Worm (Caenorhabditis elegans): Measurements from ENCODE around the gene ZK632.2.

DNA sequence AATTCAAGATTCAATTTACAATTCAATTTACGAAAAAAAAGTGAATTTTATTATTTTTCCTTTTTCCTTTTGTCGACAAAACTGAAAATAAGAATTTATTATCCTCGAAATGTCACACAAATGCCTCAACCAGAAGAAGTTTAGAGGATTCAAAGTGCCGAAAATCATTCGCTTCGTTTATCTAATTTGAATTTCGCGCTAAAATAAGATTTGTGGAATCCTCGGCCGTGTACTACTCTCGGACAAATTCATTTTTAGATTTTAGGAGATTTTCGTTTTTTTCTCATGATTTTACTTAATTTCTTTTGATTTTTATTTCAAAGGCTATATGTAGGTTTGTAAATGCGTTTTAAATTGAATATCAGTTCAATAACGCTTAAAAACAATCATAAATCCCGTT, 49.7 kb downstream of the ZK632.2 start:
- TF ChIP-seq elt-1 (tag; optimal IDR thresholded peaks at IDR 0.05; ENCODE audit: borderline replicate concordance, insufficient read depth) = no peak
- TF ChIP-seq elt-3 (tag; optimal IDR thresholded peaks at IDR 0.05) = no peak
- no peak for TF ChIP-seq nhr-12 (tag; optimal IDR thresholded peaks at IDR 0.05)
- no peak for TF ChIP-seq sem-2 (GFP tag; optimal IDR thresholded peaks at IDR 0.05)
- TF ChIP-seq bed-3 (GFP tag; optimal IDR thresholded peaks at IDR 0.05) = no peak
- no peak for TF ChIP-seq ztf-11 (tag; optimal IDR thresholded peaks at IDR 0.05)
- no peak for TF ChIP-seq unc-62 (GFP tag; optimal IDR thresholded peaks at IDR 0.05)

Data from whole organism, mixed stage, embryonic.